Worm (Caenorhabditis elegans) whole organism, midembryonic: ENCODE measurements around the gene C55A1.1.
"Not testable (repeated sequence)": the region's sequence is repeated elsewhere in the genome, so short reads cannot be mapped to it uniquely, and the experiment has no call there.

ENCODE experiments used
- T22C8.4 ChIP-seq: fragments of 200-800 bp; sonication (Bioruptor generic); IDR thresholded peaks from 2 replicates; pipeline ENCODE4 v1.3.6; 2022; ENCODE audit warnings: missing genetic modification characterization, missing compliant biosample characterization
- cog-1 ChIP-seq: sonication (generic microtip); optimal IDR thresholded peaks from 2 replicates; lab custom pipeline; 2016; ENCODE audit warnings: missing genetic modification characterization, missing compliant biosample characterization
- flt-1 ChIP-seq: fragments of 200-800 bp; sonication (Bioruptor generic); IDR thresholded peaks from 2 replicates; pipeline ENCODE4 v1.3.6; 2022; ENCODE audit warnings: missing genetic modification characterization, missing compliant biosample characterization
- klf-2 ChIP-seq: fragments of 200-800 bp; sonication (Bioruptor generic); conservative IDR thresholded peaks from 2 replicates; pipeline ENCODE4 v1.3.6; 2022; ENCODE audit warnings: missing genetic modification reagents, missing genetic modification characterization, missing compliant biosample characterization
- med-1 ChIP-seq: sonication (generic microtip); optimal IDR thresholded peaks from 2 replicates; lab custom pipeline; 2017; ENCODE audit warnings: missing genetic modification characterization, mild to moderate bottlenecking, missing compliant biosample characterization, antibody characterized with exemption, missing genetic modification reagents; ENCODE audit not compliant: insufficient read depth
- ref-1 ChIP-seq: fragments of 200-800 bp; sonication (Bioruptor generic); conservative IDR thresholded peaks from 2 replicates; pipeline ENCODE4 v1.3.6; 2022; ENCODE audit warnings: missing genetic modification reagents, missing genetic modification characterization, missing compliant biosample characterization
- tab-1 ChIP-seq: fragments of 200-800 bp; sonication (Bioruptor generic); IDR thresholded peaks from 2 replicates; pipeline ENCODE4 v1.3.6; 2022; ENCODE audit warnings: missing genetic modification characterization, missing compliant biosample characterization
- ztf-23 ChIP-seq: fragments of 200-800 bp; sonication (Bioruptor generic); IDR thresholded peaks from 2 replicates; pipeline ENCODE4 v1.3.6; 2022; ENCODE audit warnings: missing genetic modification reagents, missing genetic modification characterization, missing compliant biosample characterization
- ztf-29 ChIP-seq: fragments of 200-800 bp; sonication (Bioruptor generic); IDR thresholded peaks from 2 replicates; pipeline ENCODE4 v1.3.6; 2022; ENCODE audit warnings: missing genetic modification reagents, missing genetic modification characterization, missing compliant biosample characterization

Gene C55A1.1

ce11 chrV:15621518-15621917 is at the start of gene C55A1.1:
Gene C55A1.1, plus strand, starts transcription at chrV:15621818.
- TF ChIP-seq med-1 (GFP tag; lab: Kevin White, UChicago) (no peak), ref-1 (no peak)

ce11 chrV:15572613-15573012 is 49.0 kb upstream of the C55A1.1 start, which contains the start of gene fbxa-94:
Gene fbxa-94, plus strand, starts transcription at chrV:15572913.
- no peak for TF ChIP-seq T22C8.4 (GFP tag; lab: Robert Waterston, UW)
- no peak for TF ChIP-seq cog-1 (tag; lab: Kevin White, UChicago)

DNA sequence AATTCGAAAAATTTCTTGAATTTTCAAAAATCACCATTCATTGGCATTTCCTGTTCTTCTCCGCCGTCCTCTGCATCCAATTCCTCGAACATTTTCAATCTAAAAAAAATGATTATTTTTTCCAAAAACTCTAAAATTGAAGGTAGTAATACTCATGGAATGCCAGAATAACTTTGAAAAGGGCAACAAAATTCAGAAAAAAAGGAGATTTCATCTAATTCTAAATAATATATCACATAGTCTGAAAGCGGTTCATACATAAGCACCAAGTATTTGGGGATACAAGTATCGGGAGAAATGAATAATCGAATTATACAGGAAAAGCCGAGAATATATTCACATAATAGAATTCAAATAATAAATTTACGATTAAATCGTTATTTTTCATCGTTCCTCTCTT is 46.3 kb upstream of the C55A1.1 start, which contains the start of gene mdt-28:
TSS of gene mdt-28 (minus strand) at position 101 of the 400 bp plus-strand sequence.
- TF ChIP-seq tab-1 (GFP tag; lab: Robert Waterston, UW) (no peak), klf-2 (GFP tag; lab: Robert Waterston, UW) (no peak), cog-1 (tag; lab: Kevin White, UChicago) (no peak), T22C8.4 (GFP tag; lab: Robert Waterston, UW) (no peak), ztf-23 (GFP tag; lab: Robert Waterston, UW) (no peak), med-1 (GFP tag; lab: Kevin White, UChicago) (no peak), ref-1 (no peak), ztf-29 (no peak), flt-1 (GFP tag; lab: Robert Waterston, UW) (no peak)

ce11 chrV:15577395-15577896 is 44.2 kb upstream of the C55A1.1 start, which contains the start of gene atx-3:
Gene atx-3, minus strand, starts transcription at chrV:15577445.
- no peak for TF ChIP-seq ztf-23 (GFP tag; lab: Robert Waterston, UW)
- no peak for TF ChIP-seq tab-1 (GFP tag; lab: Robert Waterston, UW)
- TF ChIP-seq cog-1 (tag; lab: Kevin White, UChicago), result no peak
- no peak for TF ChIP-seq ref-1
- TF ChIP-seq flt-1 (GFP tag; lab: Robert Waterston, UW), result no peak
- no peak for TF ChIP-seq ztf-29
- no peak for TF ChIP-seq klf-2 (GFP tag; lab: Robert Waterston, UW)
- no peak for TF ChIP-seq T22C8.4 (GFP tag; lab: Robert Waterston, UW)
- TF ChIP-seq med-1 (GFP tag; lab: Kevin White, UChicago), result no peak

- TF ChIP-seq klf-2 (GFP tag; lab: Robert Waterston, UW) (no peak), cog-1 (tag; lab: Kevin White, UChicago) (no peak)
Measured at ce11 chrV:15578386-15578785, 43.2 kb upstream of the C55A1.1 start, which contains the start of gene F28F8.9. Gene F28F8.9, minus strand, starts transcription at chrV:15578673.

DNA sequence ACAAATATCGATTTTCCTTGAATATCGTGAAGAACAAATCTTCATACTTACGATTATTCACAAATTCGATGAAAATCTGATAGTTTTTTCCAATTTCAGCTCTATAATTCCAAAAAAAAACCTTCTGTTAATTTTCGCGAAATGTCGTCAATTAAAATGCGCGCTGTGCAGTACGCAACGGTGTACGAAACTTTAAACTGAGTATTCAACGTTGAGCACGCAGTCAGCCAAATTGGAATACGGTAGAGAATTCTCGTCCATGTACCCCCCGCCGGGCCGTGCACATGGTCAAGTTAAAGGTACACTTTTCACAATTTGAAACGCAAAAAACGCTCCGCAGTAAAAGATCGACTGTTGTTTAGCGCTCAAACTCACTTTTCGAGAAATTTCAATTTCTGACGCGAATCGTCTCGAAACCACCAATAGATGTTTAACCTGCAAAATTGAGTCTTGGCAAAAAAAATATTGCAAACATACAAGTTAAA is 31.4 kb upstream of the C55A1.1 start, which contains the start of gene F28F8.7:
TSS of gene F28F8.7 (minus strand) at position 435 of the 485 bp plus-strand sequence.
- not testable (repeated sequence) for TF ChIP-seq T22C8.4 (GFP tag; lab: Robert Waterston, UW); med-1 (GFP tag; lab: Kevin White, UChicago); tab-1 (GFP tag; lab: Robert Waterston, UW)

DNA sequence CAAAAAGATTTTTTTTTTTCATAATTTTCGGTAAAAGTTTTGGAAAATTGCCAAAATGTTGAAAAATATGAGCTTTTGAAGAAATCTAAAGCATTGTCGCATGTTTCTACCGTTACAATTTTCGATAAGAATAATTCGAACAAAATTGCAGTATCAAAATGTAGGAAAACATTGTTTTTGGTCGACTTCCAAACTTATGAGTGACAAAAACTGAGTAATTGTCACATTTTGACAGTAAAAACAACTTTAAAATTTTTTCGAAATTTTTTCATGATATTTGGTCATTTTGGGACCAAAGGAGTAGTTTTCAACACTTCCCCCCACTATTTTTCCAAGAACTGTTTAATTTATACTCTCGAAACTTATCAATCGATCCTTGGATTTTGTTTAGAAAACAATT is 27.0 kb upstream of the C55A1.1 start, which contains the start of gene fbxa-139:
TSS of gene fbxa-139 (minus strand) at position 101 of the 400 bp plus-strand sequence.
- TF ChIP-seq flt-1 (GFP tag; lab: Robert Waterston, UW), result no peak
- no peak for TF ChIP-seq med-1 (GFP tag; lab: Kevin White, UChicago)
- TF ChIP-seq ztf-29, result no peak
- no peak for TF ChIP-seq cog-1 (tag; lab: Kevin White, UChicago)
- TF ChIP-seq klf-2 (GFP tag; lab: Robert Waterston, UW), result no peak
- no peak for TF ChIP-seq ztf-23 (GFP tag; lab: Robert Waterston, UW)
- TF ChIP-seq T22C8.4 (GFP tag; lab: Robert Waterston, UW), result no peak
- no peak for TF ChIP-seq tab-1 (GFP tag; lab: Robert Waterston, UW)
- TF ChIP-seq ref-1, result no peak

ce11 chrV:15599762-15600161 is 21.9 kb upstream of the C55A1.1 start, which contains the start of gene B0391.14:
Gene B0391.14, minus strand, starts transcription at chrV:15599862.
- TF ChIP-seq ref-1; klf-2 (GFP tag; lab: Robert Waterston, UW); tab-1 (GFP tag; lab: Robert Waterston, UW): not testable (repeated sequence)

DNA sequence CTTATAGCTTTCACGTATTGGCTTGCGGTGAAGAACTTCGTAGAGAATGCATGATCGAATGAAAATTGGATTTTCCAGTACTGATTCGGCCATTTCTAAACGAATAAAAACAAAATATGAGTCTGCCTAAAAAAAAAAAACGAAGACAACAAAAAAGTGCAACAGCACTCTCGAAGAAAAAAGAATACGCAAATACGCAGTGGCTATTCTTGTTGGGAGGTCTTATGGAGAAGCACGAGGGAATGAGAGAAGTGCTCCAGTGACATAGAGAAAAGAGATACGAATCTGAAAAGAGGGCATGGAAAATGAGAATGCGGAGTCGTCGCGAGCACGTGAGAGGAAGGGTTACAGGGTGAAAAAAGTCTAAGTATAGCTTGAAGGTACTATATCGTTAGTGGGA is 19.4 kb upstream of the C55A1.1 start, which contains the start of gene fbxa-152:
TSS of gene fbxa-152 (minus strand) at position 101 of the 400 bp plus-strand sequence.
- TF ChIP-seq T22C8.4 (GFP tag; lab: Robert Waterston, UW), result no peak
- TF ChIP-seq tab-1 (GFP tag; lab: Robert Waterston, UW), result no peak
- no peak for TF ChIP-seq cog-1 (tag; lab: Kevin White, UChicago)
- TF ChIP-seq flt-1 (GFP tag; lab: Robert Waterston, UW), result no peak

- TF ChIP-seq med-1 (GFP tag; lab: Kevin White, UChicago), result no peak
- TF ChIP-seq ref-1, result no peak
- TF ChIP-seq ztf-23 (GFP tag; lab: Robert Waterston, UW), result no peak
Measured at ce11 chrV:15605045-15605444, 16.6 kb upstream of the C55A1.1 start, which contains the start of gene fbxa-154. Gene fbxa-154, minus strand, starts transcription at chrV:15605145.
